Worm (Caenorhabditis elegans): ENCODE results near the gene Y4C6B.1.

Gene Y4C6B.1

ce11 chrIV:5353364-5353763 is 924 bp upstream of the Y4C6B.1 start, which contains the start of gene Y4C6B.7:
Gene Y4C6B.7 (minus strand): TSS chrIV:5353464.
- no peak for TF ChIP-seq unc-62 (GFP tag; optimal IDR thresholded peaks at IDR 0.05)

ce11 chrIV:5354564-5354963 is 276 bp downstream of the Y4C6B.1 start:
- no peak for TF ChIP-seq unc-62 (GFP tag; optimal IDR thresholded peaks at IDR 0.05)

- TF ChIP-seq unc-62 (GFP tag; optimal IDR thresholded peaks at IDR 0.05) = no peak
These were observed 6.2 kb downstream of the Y4C6B.1 start, which contains the start of gene F41H10.5 for ce11 chrIV:5360533-5360932. Gene F41H10.5 (plus strand): TSS chrIV:5360907.

ce11 chrIV:5364135-5364609 is 9.9 kb downstream of the Y4C6B.1 start, which contains the start of the genes hda-6 and F41H10.4:
Gene hda-6 (minus strand): TSS chrIV:5364306.
Gene F41H10.4 (plus strand): TSS chrIV:5364559.
- no peak for TF ChIP-seq unc-62 (GFP tag; optimal IDR thresholded peaks at IDR 0.05)

- no peak for TF ChIP-seq unc-62 (GFP tag; optimal IDR thresholded peaks at IDR 0.05)
These were observed 12.3 kb downstream of the Y4C6B.1 start, which contains the start of gene sand-1 for ce11 chrIV:5366567-5366966. Gene sand-1 (plus strand): TSS chrIV:5366867.

ce11 chrIV:5367899-5368298 is 13.6 kb downstream of the Y4C6B.1 start:
- TF ChIP-seq unc-62 (GFP tag; optimal IDR thresholded peaks at IDR 0.05) = no peak

ce11 chrIV:5368860-5369259 is 14.6 kb downstream of the Y4C6B.1 start:
- TF ChIP-seq unc-62 (GFP tag; optimal IDR thresholded peaks at IDR 0.05) = no peak

ce11 chrIV:5369414-5369813 is 15.1 kb downstream of the Y4C6B.1 start, which contains the start of gene F41H10.3:
Gene F41H10.3 (plus strand): TSS chrIV:5369801.
- TF ChIP-seq unc-62 (GFP tag; optimal IDR thresholded peaks at IDR 0.05) = no peak

ce11 chrIV:5370914-5371313 is 16.6 kb downstream of the Y4C6B.1 start:
- TF ChIP-seq unc-62 (GFP tag; optimal IDR thresholded peaks at IDR 0.05) = no peak

- no peak for TF ChIP-seq unc-62 (GFP tag; optimal IDR thresholded peaks at IDR 0.05)
These were observed 20.0 kb downstream of the Y4C6B.1 start for ce11 chrIV:5374321-5374720.

- TF ChIP-seq unc-62 (GFP tag; optimal IDR thresholded peaks at IDR 0.05) = no peak
These were observed 20.7 kb downstream of the Y4C6B.1 start for ce11 chrIV:5374946-5375345.

- no peak for TF ChIP-seq unc-62 (GFP tag; optimal IDR thresholded peaks at IDR 0.05)
These were observed 22.8 kb downstream of the Y4C6B.1 start, which contains the start of gene elo-5 for ce11 chrIV:5377062-5377461. Gene elo-5 (minus strand): TSS chrIV:5377117.

ce11 chrIV:5380140-5380539 is 25.9 kb downstream of the Y4C6B.1 start:
- TF ChIP-seq unc-62 (GFP tag; optimal IDR thresholded peaks at IDR 0.05) = no peak

- no peak for TF ChIP-seq unc-62 (GFP tag; optimal IDR thresholded peaks at IDR 0.05)
These were observed 27.0 kb downstream of the Y4C6B.1 start, which contains the start of gene F41H10.2 for ce11 chrIV:5381334-5381733. Gene F41H10.2 (plus strand): TSS chrIV:5381634.

- no peak for TF ChIP-seq unc-62 (GFP tag; optimal IDR thresholded peaks at IDR 0.05)
These were observed 28.3 kb downstream of the Y4C6B.1 start, which contains the start of gene F41H10.1 for ce11 chrIV:5382609-5383008. Gene F41H10.1 (plus strand): TSS chrIV:5382909.

- no peak for TF ChIP-seq unc-62 (GFP tag; optimal IDR thresholded peaks at IDR 0.05)
These were observed 30.7 kb downstream of the Y4C6B.1 start, which contains the start of gene F41H10.12 for ce11 chrIV:5385020-5385419. Gene F41H10.12 (plus strand): TSS chrIV:5385320.

ce11 chrIV:5388477-5389065 is 34.3 kb downstream of the Y4C6B.1 start, which contains the start of gene elo-6:
Gene elo-6 (minus strand): TSS chrIV:5388559.
- TF ChIP-seq unc-62 (GFP tag; optimal IDR thresholded peaks at IDR 0.05) = no peak
